Fruit fly (Drosophila melanogaster) whole organism, pupa: Measurements from ENCODE around the gene tll.

Experiments
- CG10348 ChIP-seq: fragments of 200-800 bp; sonication (Bioruptor generic); IDR thresholded peaks from 2 replicates; pipeline ENCODE4 v1.3.6; 2022; ENCODE audit warnings: missing biosample characterization, missing genetic modification characterization
- CG13204 ChIP-seq: fragments of 200-800 bp; sonication (Bioruptor generic); optimal IDR thresholded peaks from 2 replicates; lab custom pipeline; 2018; ENCODE audit warnings: missing biosample characterization, mild to moderate bottlenecking, missing genetic modification characterization, moderate library complexity
- CG15710 ChIP-seq: fragments of 200-800 bp; sonication (Bioruptor generic); optimal IDR thresholded peaks from 2 replicates; lab custom pipeline; 2018; ENCODE audit warnings: missing biosample characterization, mild to moderate bottlenecking, missing genetic modification characterization, moderate library complexity
- CG4496 ChIP-seq: fragments of 200-800 bp; sonication (Bioruptor generic); IDR thresholded peaks from 3 replicates; pipeline ENCODE4 v1.3.6; 2022; ENCODE audit warnings: missing biosample characterization, missing genetic modification characterization
- CG8159 ChIP-seq: fragments of 200-800 bp; sonication (Bioruptor generic); optimal IDR thresholded peaks from 3 replicates; lab custom pipeline; 2018; ENCODE audit warnings: missing biosample characterization, mild to moderate bottlenecking, missing genetic modification characterization, moderate library complexity
- D1 ChIP-seq: fragments of 200-800 bp; sonication (Bioruptor generic); optimal IDR thresholded peaks from 2 replicates; lab custom pipeline; 2018; ENCODE audit warnings: missing biosample characterization, mild to moderate bottlenecking, missing genetic modification characterization, moderate library complexity
- EcR ChIP-seq: fragments of 200-800 bp; sonication (Bioruptor generic); optimal IDR thresholded peaks from 3 replicates; lab custom pipeline; 2019; ENCODE audit warnings: missing biosample characterization, missing genetic modification characterization, mild to moderate bottlenecking, moderate library complexity, missing genetic modification reagents
- Ets98B ChIP-seq: fragments of 200-800 bp; sonication (Bioruptor generic); IDR thresholded peaks from 2 replicates; pipeline ENCODE4 v1.3.6; 2022; ENCODE audit warnings: missing biosample characterization, missing genetic modification characterization
- Pif1B ChIP-seq: fragments of 200-800 bp; sonication (Bioruptor generic); optimal IDR thresholded peaks from 3 replicates; lab custom pipeline; 2016; ENCODE audit warnings: missing biosample characterization, missing genetic modification characterization
- Snoo ChIP-seq: fragments of 200-800 bp; sonication (Bioruptor generic); optimal IDR thresholded peaks from 3 replicates; lab custom pipeline; 2017; ENCODE audit warnings: missing biosample characterization, mild to moderate bottlenecking, missing genetic modification characterization, inconsistent platforms
- fd96Ca ChIP-seq: fragments of 200-800 bp; sonication (Bioruptor generic); IDR thresholded peaks from 3 replicates; pipeline ENCODE4 v1.3.6; 2022; ENCODE audit warnings: missing biosample characterization, missing genetic modification characterization
- gl ChIP-seq: fragments of 200-800 bp; sonication (Bioruptor generic); optimal IDR thresholded peaks from 2 replicates; lab custom pipeline; 2018; ENCODE audit warnings: missing biosample characterization, mild to moderate bottlenecking, missing genetic modification characterization
- rn ChIP-seq: fragments of 200-800 bp; sonication (Bioruptor generic); IDR thresholded peaks from 2 replicates; pipeline ENCODE4 v1.3.6; 2022; ENCODE audit warnings: missing biosample characterization, missing genetic modification characterization

- 0 out of 3 replicates have a peak, but pooled peaks have one; percentile 31 for TF ChIP-seq CG4496
- no peak for TF ChIP-seq CG10348 (GFP tag; lab: Robert Waterston, UW)
- TF ChIP-seq Ets98B (GFP tag; lab: Robert Waterston, UW), result no peak
- no peak for TF ChIP-seq Pif1B
- TF ChIP-seq EcR, result peak; percentile 48
- no peak for TF ChIP-seq fd96Ca (GFP tag; lab: Robert Waterston, UW)
- no peak for TF ChIP-seq CG13204 (GFP tag; lab: Kevin White, UChicago)
- no peak for TF ChIP-seq rn (GFP tag; lab: Robert Waterston, UW)
- TF ChIP-seq D1 (tag; lab: Kevin White, UChicago), result no peak
- no peak for TF ChIP-seq CG8159 (tag; lab: Kevin White, UChicago)
- TF ChIP-seq gl (tag; lab: Kevin White, UChicago), result no peak
- peak; percentile 63 for TF ChIP-seq Snoo (tag; lab: Kevin White, UChicago)
- no peak for TF ChIP-seq CG15710 (tag; lab: Kevin White, UChicago)
Measured at dm6 chr3R:30863971-30864370, 11.9 kb downstream of the tll start.
